Worm (Caenorhabditis elegans) whole organism, L4/young adult: ENCODE results near the gene CD4.8.

Source experiments
- W03F9.2 ChIP-seq: fragments of 150-350 bp; optimal IDR thresholded peaks from 2 replicates; lab custom pipeline; 2014; ENCODE audit warnings: missing biosample characterization, missing genetic modification characterization
- him-1 ChIP-seq: sonication (generic microtip); optimal IDR thresholded peaks from 2 replicates; lab custom pipeline; 2016; ENCODE audit warnings: missing genotype, missing genetic modification reagents, missing genetic modification characterization, missing compliant biosample characterization

- no peak for TF ChIP-seq him-1 (tag; lab: Kevin White, UChicago)
- no peak for TF ChIP-seq W03F9.2 (tag; lab: Kevin White, UChicago)
Measured at ce11 chrV:5601263-5601662, at the start of gene CD4.8.
